Worm (Caenorhabditis elegans): Measurements from ENCODE around the gene aip-1.

- TF ChIP-seq ama-1 (optimal IDR thresholded peaks at IDR 0.05), result no peak
- TF ChIP-seq pag-3 (tag; optimal IDR thresholded peaks at IDR 0.05; ENCODE audit: borderline replicate concordance), result no peak
- TF ChIP-seq C38D4.7 (GFP tag; optimal IDR thresholded peaks at IDR 0.05), result no peak
- TF ChIP-seq eyg-1 (tag; optimal IDR thresholded peaks at IDR 0.05), result no peak
- TF ChIP-seq npax-4 (tag; optimal IDR thresholded peaks at IDR 0.05), result no peak
- no peak for TF ChIP-seq ztf-16 (tag; optimal IDR thresholded peaks at IDR 0.05)
- no peak for TF ChIP-seq hlh-8 (tag; optimal IDR thresholded peaks at IDR 0.05)
- TF ChIP-seq ceh-22 (tag; optimal IDR thresholded peaks at IDR 0.05), result no peak
- TF ChIP-seq tbx-2 (tag; optimal IDR thresholded peaks at IDR 0.05), result no peak
- TF ChIP-seq ceh-9 (tag; optimal IDR thresholded peaks at IDR 0.05), result no peak
- no peak for TF ChIP-seq sdc-2 (tag; optimal IDR thresholded peaks at IDR 0.05)
Observed at ce11 chrV:14027384-14027783, 15.3 kb downstream of the aip-1 start, which contains the start of gene T08G5.3.

Data from whole organism, late embryonic.